Worm (Caenorhabditis elegans) whole organism, young adult: ENCODE data around the gene str-255.

ENCODE experiments used
- B0019.2 ChIP-seq: fragments of 200-800 bp; sonication (Bioruptor generic); conservative IDR thresholded peaks from 2 replicates; pipeline ENCODE4 v1.3.6; 2022; ENCODE audit warnings: missing genetic modification reagents, missing genetic modification characterization, missing compliant biosample characterization
- F37B4.10 ChIP-seq: fragments of 200-800 bp; sonication (Bioruptor generic); IDR thresholded peaks from 2 replicates; pipeline ENCODE4 v1.3.6; 2022; ENCODE audit warnings: missing genetic modification characterization, missing compliant biosample characterization
- F49E8.2 ChIP-seq: sonication (generic microtip); optimal IDR thresholded peaks from 3 replicates; lab custom pipeline; 2017; ENCODE audit warnings: missing genetic modification characterization, mild to moderate bottlenecking, missing compliant biosample characterization, antibody characterized with exemption, moderate library complexity; ENCODE audit not compliant: insufficient read depth
- F52B5.7 ChIP-seq: sonication (generic microtip); optimal IDR thresholded peaks from 2 replicates; lab custom pipeline; 2016; ENCODE audit warnings: mild to moderate bottlenecking, missing genetic modification characterization, missing compliant biosample characterization
- F57A8.1 ChIP-seq: fragments of 200-800 bp; sonication (Bioruptor generic); optimal IDR thresholded peaks from 2 replicates; lab custom pipeline; 2018; ENCODE audit warnings: mild to moderate bottlenecking, missing genetic modification characterization, moderate library complexity, missing compliant biosample characterization
- F57C9.4 ChIP-seq: sonication (generic microtip); optimal IDR thresholded peaks from 2 replicates; lab custom pipeline; 2017; ENCODE audit warnings: mild to moderate bottlenecking, missing genetic modification characterization, missing compliant biosample characterization
- K12H6.12 ChIP-seq: fragments of 200-800 bp; sonication (Bioruptor generic); optimal IDR thresholded peaks from 2 replicates; lab custom pipeline; 2018; ENCODE audit warnings: mild to moderate bottlenecking, missing genetic modification characterization, missing compliant biosample characterization
- T26A5.8 ChIP-seq: sonication (generic microtip); optimal IDR thresholded peaks from 2 replicates; lab custom pipeline; 2016; ENCODE audit warnings: missing genetic modification characterization, missing compliant biosample characterization
- Y95B8A.8 ChIP-seq: fragments of 200-800 bp; sonication (Bioruptor generic); IDR thresholded peaks from 2 replicates; pipeline ENCODE4 v1.3.6; 2022; ENCODE audit warnings: missing genetic modification reagents, missing genetic modification characterization, missing compliant biosample characterization
- akir-1 ChIP-seq: fragments of 200-800 bp; sonication (Bioruptor generic); optimal IDR thresholded peaks from 2 replicates; lab custom pipeline; 2018; ENCODE audit warnings: mild to moderate bottlenecking, missing genetic modification characterization, moderate library complexity, missing compliant biosample characterization
- ama-1 ChIP-seq, 3 experiments: fragments of 150-350 bp in 1 of 3; sonication (generic microtip) in 2 of 3; optimal IDR thresholded peaks; 2 replicates each; lab custom pipeline; 2014 to 2018; ENCODE audit warnings: missing biosample characterization in 2 of 3, missing genetic modification characterization in 2 of 3, missing genetic modification reagents in 2 of 3
- aptf-2 ChIP-seq: fragments of 200-800 bp; sonication (Bioruptor generic); conservative IDR thresholded peaks from 2 replicates; pipeline ENCODE4 v1.3.6; 2022; ENCODE audit warnings: missing genetic modification reagents, missing genetic modification characterization, missing compliant biosample characterization
- attf-5 ChIP-seq: fragments of 200-800 bp; sonication (Bioruptor generic); optimal IDR thresholded peaks from 2 replicates; lab custom pipeline; 2018; ENCODE audit warnings: mild to moderate bottlenecking, missing genetic modification characterization, missing compliant biosample characterization
- bed-2 ChIP-seq: fragments of 200-800 bp; sonication (Bioruptor generic); IDR thresholded peaks from 2 replicates; pipeline ENCODE4 v1.3.6; 2022; ENCODE audit warnings: missing genetic modification reagents, missing genetic modification characterization, missing compliant biosample characterization
- ccch-3 ChIP-seq: fragments of 200-800 bp; sonication (Bioruptor generic); optimal IDR thresholded peaks from 2 replicates; lab custom pipeline; 2018; ENCODE audit warnings: mild to moderate bottlenecking, missing genetic modification characterization, missing compliant biosample characterization
- cebp-1 ChIP-seq, 2 experiments: fragments of 200-800 bp in 1 of 2; sonication (Bioruptor generic) in 1 of 2; sonication (generic microtip) in 1 of 2; IDR thresholded peaks in 1 of 2; optimal IDR thresholded peaks in 1 of 2; 2 replicates each; pipeline versions ENCODE4 v1.3.6 to Lab custom; 2017 to 2022; ENCODE audit warnings: missing compliant biosample characterization in 2 of 2, missing genetic modification characterization in 2 of 2, mild to moderate bottlenecking in 1 of 2, missing genetic modification reagents in 1 of 2, moderate library complexity in 1 of 2
- ceh-58 ChIP-seq: fragments of 200-800 bp; sonication (Bioruptor generic); IDR thresholded peaks from 2 replicates; pipeline ENCODE4 v1.3.6; 2022; ENCODE audit warnings: missing genetic modification characterization, missing compliant biosample characterization
- dox-1 ChIP-seq: fragments of 200-800 bp; sonication (Bioruptor generic); IDR thresholded peaks from 2 replicates; pipeline ENCODE4 v1.3.6; 2022; ENCODE audit warnings: missing genetic modification reagents, missing genetic modification characterization, missing compliant biosample characterization
- egl-18 ChIP-seq: fragments of 200-800 bp; sonication (Bioruptor generic); IDR thresholded peaks from 2 replicates; pipeline ENCODE4 v1.3.6; 2022; ENCODE audit warnings: missing genetic modification reagents, missing genetic modification characterization, missing compliant biosample characterization
- egrh-3 ChIP-seq: fragments of 200-800 bp; sonication (Bioruptor generic); IDR thresholded peaks from 2 replicates; pipeline ENCODE4 v1.3.6; 2022; ENCODE audit warnings: missing genetic modification reagents, missing genetic modification characterization, missing compliant biosample characterization
- ets-4 ChIP-seq: fragments of 200-800 bp; sonication (Bioruptor generic); optimal IDR thresholded peaks from 2 replicates; lab custom pipeline; 2018; ENCODE audit warnings: mild to moderate bottlenecking, missing genetic modification characterization, missing compliant biosample characterization
- hmg-20 ChIP-seq: fragments of 200-800 bp; sonication (Bioruptor generic); IDR thresholded peaks from 2 replicates; pipeline ENCODE4 v1.3.6; 2022; ENCODE audit warnings: missing genetic modification reagents, missing genetic modification characterization, missing compliant biosample characterization
- hrde-1 ChIP-seq: sonication (generic microtip); optimal IDR thresholded peaks from 2 replicates; lab custom pipeline; 2016; ENCODE audit warnings: missing genetic modification characterization, mild to moderate bottlenecking, missing compliant biosample characterization, moderate library complexity, missing genotype, missing genetic modification reagents, borderline replicate concordance
- lag-1 ChIP-seq: fragments of 200-800 bp; sonication (Bioruptor generic); IDR thresholded peaks from 2 replicates; pipeline ENCODE4 v1.3.6; 2022; ENCODE audit warnings: missing genetic modification reagents, missing genetic modification characterization, missing compliant biosample characterization
- lin-26 ChIP-seq: fragments of 200-800 bp; sonication (Bioruptor generic); IDR thresholded peaks from 2 replicates; pipeline ENCODE4 v1.3.6; 2022; ENCODE audit warnings: missing genetic modification reagents, missing genetic modification characterization, missing compliant biosample characterization
- lin-35 ChIP-seq, 3 experiments: fragments of 150-350 bp in 2 of 3; sonication (generic microtip) in 1 of 3; optimal IDR thresholded peaks; 2 replicates each; lab custom pipeline; 2014 to 2018; ENCODE audit warnings: missing biosample characterization in 3 of 3, missing genetic modification characterization in 3 of 3, missing genetic modification reagents in 3 of 3
- lin-54 ChIP-seq: fragments of 200-800 bp; sonication (Bioruptor generic); optimal IDR thresholded peaks from 2 replicates; lab custom pipeline; 2018; ENCODE audit warnings: mild to moderate bottlenecking, missing genetic modification characterization, missing compliant biosample characterization
- lir-1 ChIP-seq: fragments of 200-800 bp; sonication (Bioruptor generic); conservative IDR thresholded peaks from 2 replicates; pipeline ENCODE4 v1.3.6; 2022; ENCODE audit warnings: missing genetic modification reagents, missing genetic modification characterization, missing compliant biosample characterization
- madf-6 ChIP-seq: fragments of 200-800 bp; sonication (Bioruptor generic); IDR thresholded peaks from 2 replicates; pipeline ENCODE4 v1.3.6; 2022; ENCODE audit warnings: missing genetic modification reagents, missing genetic modification characterization, missing compliant biosample characterization
- mcd-1 ChIP-seq: fragments of 200-800 bp; sonication (Bioruptor generic); IDR thresholded peaks from 2 replicates; pipeline ENCODE4 v1.3.6; 2022; ENCODE audit warnings: missing genetic modification reagents, missing genetic modification characterization, missing compliant biosample characterization
- nfya-1 ChIP-seq: sonication (generic microtip); optimal IDR thresholded peaks from 2 replicates; lab custom pipeline; 2017; ENCODE audit warnings: antibody characterized with exemption, missing compliant biosample characterization, missing genetic modification characterization, borderline replicate concordance; ENCODE audit not compliant: insufficient read depth
- nfyb-1 ChIP-seq: fragments of 200-800 bp; sonication (Bioruptor generic); IDR thresholded peaks from 2 replicates; pipeline ENCODE4 v1.3.6; 2022; ENCODE audit warnings: missing genetic modification reagents, missing genetic modification characterization, missing compliant biosample characterization
- nhr-120 ChIP-seq: fragments of 200-800 bp; sonication (Bioruptor generic); IDR thresholded peaks from 2 replicates; pipeline ENCODE4 v1.3.6; 2022; ENCODE audit warnings: missing genetic modification characterization, missing compliant biosample characterization
- nhr-80 ChIP-seq: sonication (generic microtip); optimal IDR thresholded peaks from 2 replicates; lab custom pipeline; 2016; ENCODE audit warnings: missing genetic modification characterization, missing compliant biosample characterization
- nhr-90 ChIP-seq: sonication (generic microtip); optimal IDR thresholded peaks from 2 replicates; lab custom pipeline; 2016; ENCODE audit warnings: missing genotype, mild to moderate bottlenecking, missing genetic modification characterization, missing compliant biosample characterization
- pha-4 ChIP-seq: fragments of 150-350 bp; sonication (generic microtip); optimal IDR thresholded peaks from 2 replicates; lab custom pipeline; 2014; ENCODE audit warnings: missing biosample characterization, missing genetic modification reagents, missing genetic modification characterization
- snpc-4 ChIP-seq, 5 experiments: fragments of 150-350 bp in 1 of 5; sonication (generic microtip) in 4 of 5; optimal IDR thresholded peaks; 2 replicates each; lab custom pipeline; 2014 to 2018; ENCODE audit warnings: missing genetic modification characterization in 5 of 5, missing biosample characterization in 3 of 5, antibody characterized with exemption in 2 of 5, mild to moderate bottlenecking in 2 of 5, missing compliant biosample characterization in 2 of 5, missing genotype in 2 of 5, moderate library complexity in 2 of 5, missing genetic modification reagents in 1 of 5
- sptf-2 ChIP-seq: fragments of 200-800 bp; sonication (Bioruptor generic); optimal IDR thresholded peaks from 2 replicates; lab custom pipeline; 2018; ENCODE audit warnings: mild to moderate bottlenecking, missing genetic modification characterization, missing compliant biosample characterization
- tbp1 ChIP-seq: fragments of 200-800 bp; sonication (Bioruptor generic); optimal IDR thresholded peaks from 2 replicates; lab custom pipeline; 2018; ENCODE audit warnings: mild to moderate bottlenecking, missing genetic modification characterization, missing compliant biosample characterization
- tbx-9 ChIP-seq: sonication (generic microtip); optimal IDR thresholded peaks from 2 replicates; lab custom pipeline; 2016; ENCODE audit warnings: borderline replicate concordance, missing genetic modification characterization, inconsistent platforms, missing compliant biosample characterization
- unc-130 ChIP-seq: sonication (generic microtip); optimal IDR thresholded peaks from 2 replicates; lab custom pipeline; 2016; ENCODE audit warnings: missing genetic modification reagents, missing genetic modification characterization, missing compliant biosample characterization
- ztf-28 ChIP-seq: fragments of 200-800 bp; sonication (Bioruptor generic); IDR thresholded peaks from 2 replicates; pipeline ENCODE4 v1.3.6; 2022; ENCODE audit warnings: missing genetic modification reagents, missing genetic modification characterization, missing compliant biosample characterization

The str-255 gene

ce11 chrV:2137010-2137409 lies 26.6 kb downstream of the str-255 start:
- TF ChIP-seq nhr-80 (tag; lab: Kevin White, UChicago) (peak; percentile 53), ceh-58 (GFP tag; lab: Robert Waterston, UW) (no peak), hmg-20 (GFP tag; lab: Robert Waterston, UW) (no peak)
- TF ChIP-seq, all 124 proteins: peak for 1

DNA sequence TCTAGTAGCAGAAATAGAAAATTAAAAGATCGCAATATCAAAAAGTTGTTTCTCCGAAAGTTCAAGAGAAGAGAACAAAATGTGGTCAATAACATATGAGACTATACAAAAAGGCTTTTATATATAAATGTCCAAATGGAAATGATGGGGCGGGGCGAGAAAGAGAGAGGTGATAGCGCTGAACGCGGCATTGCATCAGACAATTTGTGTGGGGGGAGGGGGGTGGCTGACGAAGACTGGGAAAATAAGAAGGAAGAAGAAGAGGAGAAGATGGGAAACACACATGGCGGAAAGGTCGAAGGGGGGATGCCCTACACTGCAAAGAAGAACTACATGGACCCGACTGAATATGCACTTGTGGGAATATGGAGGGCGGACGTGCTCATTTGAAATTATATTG lies 28.3 kb downstream of the str-255 start:
- TF ChIP-seq nfya-1 (tag; lab: Kevin White, UChicago): no peak
- no peak for TF ChIP-seq aptf-2 (GFP tag; lab: Robert Waterston, UW)
- peak; percentile 49; the same call in 1 of the 2 replicates for TF ChIP-seq dox-1 (GFP tag; lab: Robert Waterston, UW)
- no peak for TF ChIP-seq unc-130
- peak; percentile 55 for TF ChIP-seq egrh-3
- peak in 1 of 3 experiments; percentile 16 for TF ChIP-seq lin-35 (GFP tag; optimal IDR thresholded peaks at IDR 0.05; lab: Kevin White, UChicago)
- TF ChIP-seq tbx-9: no peak
- TF ChIP-seq K12H6.12 (tag; lab: Kevin White, UChicago): peak; percentile 25
- TF ChIP-seq nhr-80 (tag; lab: Kevin White, UChicago): peak; percentile 36
- TF ChIP-seq tbp1 (GFP tag; lab: Kevin White, UChicago): no peak
- TF ChIP-seq cebp-1 (GFP tag; IDR thresholded peaks at IDR 0.05; lab: Robert Waterston, UW): no peak
- peak; percentile 46 for TF ChIP-seq cebp-1 (tag; optimal IDR thresholded peaks at IDR 0.05; lab: Kevin White, UChicago)

- TF ChIP-seq ama-1 (optimal IDR thresholded peaks at IDR 0.05; lab: Kevin White, UChicago): no peak
- TF ChIP-seq ama-1 (GFP tag; optimal IDR thresholded peaks at IDR 0.05; lab: Kevin White, UChicago): no peak
- no peak for TF ChIP-seq bed-2 (GFP tag; lab: Robert Waterston, UW)
- no peak for TF ChIP-seq akir-1 (GFP tag; lab: Kevin White, UChicago)
- peak in 1 of 3 experiments; percentile 9 for TF ChIP-seq lin-35 (GFP tag; optimal IDR thresholded peaks at IDR 0.05; lab: Kevin White, UChicago)
- TF ChIP-seq F57A8.1: no peak
- no peak for TF ChIP-seq B0019.2 (GFP tag; lab: Robert Waterston, UW)
These were observed 29.3 kb downstream of the str-255 start for ce11 chrV:2134340-2134739.

ce11 chrV:2133512-2133911 lies 30.1 kb downstream of the str-255 start:
- TF ChIP-seq Y95B8A.8 (GFP tag; lab: Robert Waterston, UW): no peak
- no peak for TF ChIP-seq ets-4 (GFP tag; lab: Kevin White, UChicago)
- no peak for TF ChIP-seq snpc-4 (GFP tag; optimal IDR thresholded peaks at IDR 0.05; lab: Kevin White, UChicago)
- TF ChIP-seq snpc-4 (tag; optimal IDR thresholded peaks at IDR 0.05; lab: Kevin White, UChicago): peak in 1 of 4 experiments; percentile 13
- no peak for TF ChIP-seq B0019.2 (GFP tag; lab: Robert Waterston, UW)
- peak in 1 of 3 experiments; percentile 80 for TF ChIP-seq lin-35 (GFP tag; optimal IDR thresholded peaks at IDR 0.05; lab: Kevin White, UChicago)
- TF ChIP-seq ztf-28: no peak
- TF ChIP-seq lin-54 (GFP tag; lab: Kevin White, UChicago): no peak
- TF ChIP-seq lin-26 (GFP tag; lab: Robert Waterston, UW): no peak
- TF ChIP-seq F52B5.7 (tag; lab: Kevin White, UChicago): no peak
- no peak for TF ChIP-seq F57C9.4 (tag; lab: Kevin White, UChicago)
- TF ChIP-seq nhr-120 (GFP tag; lab: Robert Waterston, UW): no peak
- TF ChIP-seq egl-18 (GFP tag; lab: Robert Waterston, UW): no peak
- TF ChIP-seq lag-1 (GFP tag; lab: Robert Waterston, UW): no peak
- 0 out of 2 replicates have a peak, but pooled peaks have one; percentile 41 for TF ChIP-seq mcd-1 (GFP tag; lab: Robert Waterston, UW)
- TF ChIP-seq madf-6: no peak
- TF ChIP-seq attf-5 (GFP tag; lab: Kevin White, UChicago): no peak
- TF ChIP-seq F49E8.2 (tag; lab: Kevin White, UChicago): no peak
- no peak for TF ChIP-seq T26A5.8
- no peak for TF ChIP-seq hrde-1 (tag; lab: Kevin White, UChicago)
- no peak for TF ChIP-seq nfyb-1 (GFP tag; lab: Robert Waterston, UW)
- no peak for TF ChIP-seq pha-4 (tag; lab: Kevin White, UChicago)
- no peak for TF ChIP-seq ccch-3 (GFP tag; lab: Kevin White, UChicago)
- TF ChIP-seq dox-1 (GFP tag; lab: Robert Waterston, UW): peak; percentile 42; the same call in 1 of the 2 replicates
- TF ChIP-seq F37B4.10 (GFP tag; lab: Robert Waterston, UW): no peak
- TF ChIP-seq lir-1: no peak
- no peak for TF ChIP-seq sptf-2 (GFP tag; lab: Kevin White, UChicago)
- no peak for TF ChIP-seq nhr-90 (tag; lab: Kevin White, UChicago)
